Fruit fly (Drosophila melanogaster): Measurements from ENCODE around the gene dyl.

The dyl gene

dm6 chr3L:4252121-4252861 is 55.2 kb downstream of the dyl start:
- no peak for TF ChIP-seq noc (tag; optimal IDR thresholded peaks at IDR 0.05)
